Fruit fly (Drosophila melanogaster) whole organism, embryonic: ENCODE results near the gene CG10730.

Source experiments
- Abd-B ChIP-seq: fragments of 200-800 bp; sonication (Bioruptor generic); optimal IDR thresholded peaks from 2 replicates; lab custom pipeline; 2018; ENCODE audit warnings: missing biosample characterization, mild to moderate bottlenecking, missing genetic modification characterization, moderate library complexity
- BtbVII ChIP-seq: fragments of 200-800 bp; sonication (Bioruptor generic); optimal IDR thresholded peaks from 3 replicates; lab custom pipeline; 2017; ENCODE audit warnings: missing biosample characterization, mild to moderate bottlenecking, missing genetic modification characterization
- CG10565 ChIP-seq: fragments of 200-800 bp; sonication (Bioruptor generic); optimal IDR thresholded peaks from 3 replicates; lab custom pipeline; 2016; ENCODE audit warnings: missing biosample characterization, mild to moderate bottlenecking, missing genetic modification characterization
- CG12942 ChIP-seq: fragments of 200-800 bp; sonication (Bioruptor generic); optimal IDR thresholded peaks from 3 replicates; lab custom pipeline; 2016; ENCODE audit warnings: missing biosample characterization, missing genetic modification characterization
- CG1602 ChIP-seq: fragments of 200-800 bp; sonication (Bioruptor generic); optimal IDR thresholded peaks from 3 replicates; lab custom pipeline; 2016; ENCODE audit warnings: missing biosample characterization, missing genetic modification characterization
- CG17359 ChIP-seq: fragments of 200-800 bp; sonication (Bioruptor generic); optimal IDR thresholded peaks from 3 replicates; lab custom pipeline; 2018; ENCODE audit warnings: missing biosample characterization, mild to moderate bottlenecking, missing genetic modification characterization, moderate library complexity
- CG2678 ChIP-seq: fragments of 200-800 bp; sonication (Bioruptor generic); optimal IDR thresholded peaks from 3 replicates; lab custom pipeline; 2019; ENCODE audit warnings: missing biosample characterization, mild to moderate bottlenecking, missing genetic modification characterization, moderate library complexity
- CG31365 ChIP-seq: fragments of 200-800 bp; sonication (Bioruptor generic); optimal IDR thresholded peaks from 2 replicates; lab custom pipeline; 2018; ENCODE audit warnings: missing biosample characterization, mild to moderate bottlenecking, missing genetic modification characterization
- CG3726 ChIP-seq: fragments of 200-800 bp; sonication (Bioruptor generic); IDR thresholded peaks from 3 replicates; pipeline ENCODE4, ENCODE4 v1.3.6; 2022; ENCODE audit warnings: missing biosample characterization, missing genetic modification characterization
- CG3847 ChIP-seq: fragments of 200-800 bp; sonication (Bioruptor generic); IDR thresholded peaks from 2 replicates; pipeline ENCODE4 v1.3.6; 2022; ENCODE audit warnings: missing biosample characterization, missing genetic modification characterization
- CG4328 ChIP-seq: fragments of 200-800 bp; sonication (Bioruptor generic); optimal IDR thresholded peaks from 3 replicates; lab custom pipeline; 2017; ENCODE audit warnings: missing biosample characterization, missing genetic modification reagents, missing genetic modification characterization
- CG43689 ChIP-seq: fragments of 200-800 bp; sonication (Bioruptor generic); IDR thresholded peaks from 2 replicates; pipeline ENCODE4 v1.3.6; 2022; ENCODE audit warnings: missing biosample characterization, missing genetic modification characterization
- CG6689 ChIP-seq: fragments of 200-800 bp; sonication (Bioruptor generic); IDR thresholded peaks from 2 replicates; pipeline ENCODE4 v1.3.6; 2022; ENCODE audit warnings: missing biosample characterization, missing genetic modification characterization
- CG7556 ChIP-seq: fragments of 200-800 bp; sonication (Bioruptor generic); optimal IDR thresholded peaks from 2 replicates; lab custom pipeline; 2017; ENCODE audit warnings: missing biosample characterization, mild to moderate bottlenecking, missing genetic modification characterization
- CG8388 ChIP-seq: fragments of 200-800 bp; sonication (Bioruptor generic); optimal IDR thresholded peaks from 2 replicates; lab custom pipeline; 2019; ENCODE audit warnings: missing biosample characterization, mild to moderate bottlenecking, missing genetic modification characterization, moderate library complexity
- CG8765 ChIP-seq: fragments of 200-800 bp; sonication (Bioruptor generic); IDR thresholded peaks from 2 replicates; pipeline ENCODE4 v1.3.6; 2022; ENCODE audit warnings: missing biosample characterization, missing genetic modification characterization
- CG9437 ChIP-seq: fragments of 200-800 bp; sonication (Bioruptor generic); optimal IDR thresholded peaks from 2 replicates; lab custom pipeline; 2018; ENCODE audit warnings: missing biosample characterization, mild to moderate bottlenecking, missing genetic modification characterization
- CG9727 ChIP-seq: fragments of 200-800 bp; sonication (Bioruptor generic); optimal IDR thresholded peaks from 3 replicates; lab custom pipeline; 2017; ENCODE audit warnings: missing biosample characterization, mild to moderate bottlenecking, missing genetic modification characterization
- CoRest ChIP-seq: fragments of 200-800 bp; sonication (Bioruptor generic); optimal IDR thresholded peaks from 3 replicates; lab custom pipeline; 2018; ENCODE audit warnings: missing biosample characterization, mild to moderate bottlenecking, missing genetic modification characterization, moderate library complexity
- D ChIP-seq, 2 experiments: fragments of 200-800 bp in 1 of 2; fragments of >200 bp in 1 of 2; sonication (Bioruptor generic) in 1 of 2; optimal IDR thresholded peaks; 2 replicates in 1 of 2; 3 replicates in 1 of 2; lab custom pipeline; 2017; ENCODE audit warnings: mild to moderate bottlenecking in 1 of 2, missing biosample characterization in 1 of 2, missing genetic modification characterization in 1 of 2, missing genetic modification reagents in 1 of 2
- Dbx ChIP-seq: fragments of 200-800 bp; sonication (Bioruptor generic); IDR thresholded peaks from 3 replicates; pipeline ENCODE4 v1.3.6; 2022; ENCODE audit warnings: missing biosample characterization, missing genetic modification characterization
- Fer1 ChIP-seq: fragments of 200-800 bp; sonication (Bioruptor generic); optimal IDR thresholded peaks from 2 replicates; lab custom pipeline; 2017; ENCODE audit warnings: missing biosample characterization, mild to moderate bottlenecking, missing genetic modification characterization
- Fer3 ChIP-seq: fragments of 200-800 bp; sonication (Bioruptor generic); optimal IDR thresholded peaks from 2 replicates; lab custom pipeline; 2018; ENCODE audit warnings: missing biosample characterization, mild to moderate bottlenecking, missing genetic modification characterization, moderate library complexity
- HHEX ChIP-seq: fragments of 200-800 bp; sonication (Bioruptor generic); optimal IDR thresholded peaks from 3 replicates; lab custom pipeline; 2017; ENCODE audit warnings: missing biosample characterization, mild to moderate bottlenecking, missing genetic modification characterization, missing genetic modification reagents
- NC2α ChIP-seq: fragments of 200-800 bp; sonication (Bioruptor generic); optimal IDR thresholded peaks from 2 replicates; lab custom pipeline; 2016; ENCODE audit warnings: missing biosample characterization, missing genetic modification characterization
- NfI ChIP-seq: fragments of 200-800 bp; sonication (Bioruptor generic); optimal IDR thresholded peaks from 3 replicates; lab custom pipeline; 2018; ENCODE audit warnings: missing biosample characterization, mild to moderate bottlenecking, missing genetic modification characterization, moderate library complexity
- Oli ChIP-seq: fragments of 200-800 bp; sonication (Bioruptor generic); optimal IDR thresholded peaks from 2 replicates; lab custom pipeline; 2018; ENCODE audit warnings: missing biosample characterization, mild to moderate bottlenecking, missing genetic modification characterization, moderate library complexity
- Pdp1 ChIP-seq, 2 experiments: fragments of 200-800 bp; sonication (Bioruptor generic); optimal IDR thresholded peaks; 3 replicates each; lab custom pipeline; 2016; ENCODE audit warnings: missing biosample characterization in 2 of 2, missing genetic modification characterization in 2 of 2, mild to moderate bottlenecking in 1 of 2, moderate library complexity in 1 of 2
- Ptx1 ChIP-seq: fragments of 200-800 bp; sonication (Bioruptor generic); IDR thresholded peaks from 2 replicates; pipeline ENCODE4 v1.3.6; 2022; ENCODE audit warnings: missing biosample characterization, missing genetic modification characterization
- Rfx ChIP-seq: fragments of 200-800 bp; sonication (Bioruptor generic); IDR thresholded peaks from 2 replicates; pipeline ENCODE4 v1.3.6; 2022; ENCODE audit warnings: missing biosample characterization, missing genetic modification characterization
- Xbp1 ChIP-seq: fragments of 200-800 bp; sonication (Bioruptor generic); optimal IDR thresholded peaks from 3 replicates; lab custom pipeline; 2016; ENCODE audit warnings: missing biosample characterization, mild to moderate bottlenecking, missing genetic modification characterization
- ato ChIP-seq: fragments of 200-800 bp; sonication (Bioruptor generic); IDR thresholded peaks from 2 replicates; pipeline ENCODE4 v1.3.6; 2022; ENCODE audit warnings: missing biosample characterization, missing genetic modification characterization; ENCODE audit not compliant: partially characterized antibody
- bbx ChIP-seq: fragments of 200-800 bp; sonication (Bioruptor generic); IDR thresholded peaks from 2 replicates; pipeline ENCODE4 v1.3.6; 2022; ENCODE audit warnings: missing biosample characterization, missing genetic modification characterization; ENCODE audit not compliant: partially characterized antibody
- caup ChIP-seq: fragments of 200-800 bp; sonication (Bioruptor generic); optimal IDR thresholded peaks from 3 replicates; lab custom pipeline; 2017; ENCODE audit warnings: missing biosample characterization, mild to moderate bottlenecking, missing genetic modification characterization, moderate library complexity; ENCODE audit not compliant: severe bottlenecking
- chn ChIP-seq: fragments of 200-800 bp; sonication (Bioruptor generic); optimal IDR thresholded peaks from 2 replicates; lab custom pipeline; 2016; ENCODE audit warnings: missing biosample characterization, missing genetic modification characterization
- ci ChIP-seq: fragments of 200-800 bp; sonication (Bioruptor generic); IDR thresholded peaks from 3 replicates; pipeline ENCODE4 v1.3.6; 2022; ENCODE audit warnings: missing biosample characterization, missing genetic modification characterization
- crol ChIP-seq: fragments of 200-800 bp; sonication (Bioruptor generic); IDR thresholded peaks from 2 replicates; pipeline ENCODE4 v1.3.6; 2022; ENCODE audit warnings: missing biosample characterization, missing genetic modification characterization
- crp ChIP-seq, 2 experiments: fragments of 200-800 bp; sonication (Bioruptor generic); optimal IDR thresholded peaks; 2 replicates in 1 of 2; 3 replicates in 1 of 2; lab custom pipeline; 2017; ENCODE audit warnings: missing biosample characterization in 2 of 2, missing genetic modification characterization in 2 of 2, mild to moderate bottlenecking in 1 of 2, moderate library complexity in 1 of 2
- h ChIP-seq: fragments of >200 bp; optimal IDR thresholded peaks from 2 replicates; lab custom pipeline; 2017
- jigr1 ChIP-seq: fragments of 200-800 bp; sonication (Bioruptor generic); IDR thresholded peaks from 3 replicates; pipeline ENCODE4 v1.3.6; 2022; ENCODE audit warnings: missing biosample characterization, missing genetic modification characterization
- lab ChIP-seq: fragments of 200-800 bp; sonication (Bioruptor generic); optimal IDR thresholded peaks from 3 replicates; lab custom pipeline; 2017; ENCODE audit warnings: missing biosample characterization, missing genetic modification characterization, mild to moderate bottlenecking, moderate library complexity, missing genetic modification reagents
- nau ChIP-seq: fragments of 200-800 bp; sonication (Bioruptor generic); optimal IDR thresholded peaks from 3 replicates; lab custom pipeline; 2017; ENCODE audit warnings: missing biosample characterization, mild to moderate bottlenecking, missing genetic modification characterization, missing genetic modification reagents
- pan ChIP-seq, 4 experiments: fragments of >200 bp in 3 of 4; fragments of 200-800 bp in 1 of 4; sonication (Bioruptor generic) in 1 of 4; optimal IDR thresholded peaks in 3 of 4; IDR thresholded peaks in 1 of 4; 2 replicates each; pipeline versions ENCODE4 v1.3.6 to Lab custom; 2017 to 2022; ENCODE audit warnings: missing biosample characterization in 2 of 4, missing genetic modification characterization in 2 of 4, mixed read lengths in 1 of 4
- pfk ChIP-seq: fragments of 200-800 bp; sonication (Bioruptor generic); optimal IDR thresholded peaks from 2 replicates; lab custom pipeline; 2018; ENCODE audit warnings: missing biosample characterization, mild to moderate bottlenecking, missing genetic modification characterization, moderate library complexity
- sima ChIP-seq: fragments of 200-800 bp; sonication (Bioruptor generic); optimal IDR thresholded peaks from 2 replicates; lab custom pipeline; 2016; ENCODE audit warnings: missing biosample characterization, missing genetic modification characterization
- stc ChIP-seq: fragments of 200-800 bp; sonication (Bioruptor generic); IDR thresholded peaks from 2 replicates; pipeline ENCODE4 v1.3.6; 2022; ENCODE audit warnings: missing biosample characterization, missing genetic modification characterization
- unc-4 ChIP-seq: fragments of 200-800 bp; sonication (Bioruptor generic); IDR thresholded peaks from 2 replicates; pipeline ENCODE4 v1.3.6; 2022; ENCODE audit warnings: missing biosample characterization, missing genetic modification characterization; ENCODE audit not compliant: partially characterized antibody
- wdn ChIP-seq: fragments of 200-800 bp; sonication (Bioruptor generic); IDR thresholded peaks from 2 replicates; pipeline ENCODE4 v1.3.6; 2022; ENCODE audit warnings: missing biosample characterization, missing genetic modification characterization

CG10730 gene

dm6 chr2L:20097105-20097631, 25.2 kb upstream of the CG10730 start, which contains the start of the genes mRpS18B and Kua:
Gene mRpS18B (minus strand): TSS chr2L:20097253.
Gene Kua (plus strand): TSS chr2L:20097581.
- TF ChIP-seq NfI (GFP tag; lab: Kevin White, UChicago) (peak; percentile 62), h (lab: Kevin White, UChicago) (no peak), stc (GFP tag; lab: Robert Waterston, UW) (peak; percentile 23; the same call in 1 of the 2 replicates), CG17359 (tag; lab: Kevin White, UChicago) (peak; percentile 58), crol (no peak), Oli (tag; lab: Kevin White, UChicago) (peak; percentile 34), lab (GFP tag; lab: Kevin White, UChicago) (peak; percentile 57), CoRest (tag; lab: Kevin White, UChicago) (peak; percentile 83), Abd-B (peak; percentile 32), CG12942 (GFP tag; lab: Kevin White, UChicago) (peak; percentile 59), CG4328 (GFP tag; lab: Kevin White, UChicago) (no peak), Fer1 (GFP tag; lab: Kevin White, UChicago) (peak; percentile 26), jigr1 (GFP tag; lab: Robert Waterston, UW) (no peak), pan (optimal IDR thresholded peaks at IDR 0.05; lab: Kevin White, UChicago) (no peak), pan (GFP tag; optimal IDR thresholded peaks at IDR 0.05 in 1 of 2, IDR thresholded peaks at IDR 0.05 in 1 of 2) (peak in 1 of 2 experiments; percentile 63), Fer3 (tag; lab: Kevin White, UChicago) (peak; percentile 54), D (optimal IDR thresholded peaks at IDR 0.05; lab: Kevin White, UChicago) (no peak), D (GFP tag; optimal IDR thresholded peaks at IDR 0.05; lab: Kevin White, UChicago) (peak; percentile 21), CG43689 (GFP tag; lab: Robert Waterston, UW) (no peak), caup (GFP tag; lab: Kevin White, UChicago) (peak; percentile 28), unc-4 (peak; percentile 58), chn (GFP tag; lab: Kevin White, UChicago) (no peak), CG10565 (no peak), NC2α (GFP tag; lab: Kevin White, UChicago) (no peak), wdn (GFP tag; lab: Robert Waterston, UW) (no peak), CG2678 (tag; lab: Kevin White, UChicago) (peak; percentile 65), CG9727 (peak; percentile 18), CG8765 (GFP tag; lab: Robert Waterston, UW) (no peak), pfk (GFP tag; lab: Kevin White, UChicago) (no peak), Rfx (GFP tag; lab: Robert Waterston, UW) (peak; percentile 85), CG9437 (GFP tag; lab: Kevin White, UChicago) (peak; percentile 86), crp (GFP tag; optimal IDR thresholded peaks at IDR 0.05; lab: Kevin White, UChicago) (peak; percentile 64 to 94), CG31365 (no peak), Xbp1 (GFP tag; lab: Kevin White, UChicago) (peak; percentile 65), ci (GFP tag; lab: Robert Waterston, UW) (0 out of 3 replicates have a peak, but pooled peaks have one; percentile 25), CG7556 (GFP tag; lab: Kevin White, UChicago) (peak; percentile 38), CG3847 (GFP tag; lab: Robert Waterston, UW) (peak; percentile 71), Pdp1 (GFP tag; optimal IDR thresholded peaks at IDR 0.05; lab: Kevin White, UChicago) (peak; percentile 14 to 87), bbx (GFP tag; lab: Robert Waterston, UW) (peak; percentile 60; the same call in 1 of the 2 replicates), HHEX (GFP tag; lab: Kevin White, UChicago) (peak; percentile 35), CG3726 (GFP tag; lab: Robert Waterston, UW) (no peak), CG6689 (GFP tag; lab: Robert Waterston, UW) (peak; percentile 62), ato (peak; percentile 34), sima (GFP tag; lab: Kevin White, UChicago) (no peak), CG1602 (peak; percentile 25), Ptx1 (GFP tag; lab: Robert Waterston, UW) (peak; percentile 74), nau (no peak), BtbVII (GFP tag; lab: Kevin White, UChicago) (peak; percentile 22), Dbx (GFP tag; lab: Robert Waterston, UW) (peak; percentile 72; the same call in 2 of the 3 replicates), CG8388 (peak; percentile 41)
